Worm (Caenorhabditis elegans) whole organism, early embryonic: ENCODE results near the gene otpl-3.

Source experiments
- ama-1 ChIP-seq: fragments of 150-350 bp; optimal IDR thresholded peaks from 2 replicates; lab custom pipeline; 2014
- hmg-4 ChIP-seq: fragments of 200-800 bp; sonication (Bioruptor generic); optimal IDR thresholded peaks from 2 replicates; lab custom pipeline; 2018; ENCODE audit warnings: mild to moderate bottlenecking, missing genetic modification characterization, missing compliant biosample characterization

ce11 chrX:6920132-6920531 lies 4.4 kb downstream of the otpl-3 start:
- TF ChIP-seq ama-1 (no peak), hmg-4 (GFP tag; lab: Kevin White, UChicago) (no peak)
